Fruit fly (Drosophila melanogaster) whole organism, embryonic: ENCODE measurements around the gene Pk34A.

Experiments
- Aef1 ChIP-seq: fragments of 200-800 bp; sonication (Bioruptor generic); IDR thresholded peaks from 3 replicates; pipeline ENCODE4 v1.3.6; 2022; ENCODE audit warnings: missing biosample characterization, missing genetic modification characterization
- B-H2 ChIP-seq: fragments of 200-800 bp; sonication (Bioruptor generic); optimal IDR thresholded peaks from 2 replicates; lab custom pipeline; 2018; ENCODE audit warnings: missing biosample characterization, mild to moderate bottlenecking, missing genetic modification characterization
- Bteb2 ChIP-seq: fragments of 200-800 bp; sonication (Bioruptor generic); optimal IDR thresholded peaks from 2 replicates; lab custom pipeline; 2016; ENCODE audit warnings: missing biosample characterization, missing genetic modification characterization
- CG10147 ChIP-seq: fragments of 200-800 bp; sonication (Bioruptor generic); optimal IDR thresholded peaks from 2 replicates; lab custom pipeline; 2019; ENCODE audit warnings: missing biosample characterization, mild to moderate bottlenecking, missing genetic modification characterization, moderate library complexity
- CG10366 ChIP-seq: fragments of 200-800 bp; sonication (Bioruptor generic); IDR thresholded peaks from 2 replicates; pipeline ENCODE4 v1.3.6; 2022; ENCODE audit warnings: missing biosample characterization, missing genetic modification characterization
- CG10462 ChIP-seq: fragments of 200-800 bp; sonication (Bioruptor generic); optimal IDR thresholded peaks from 2 replicates; lab custom pipeline; 2016; ENCODE audit warnings: missing biosample characterization, missing genetic modification characterization
- CG11456 ChIP-seq: fragments of 200-800 bp; sonication (Bioruptor generic); IDR thresholded peaks from 3 replicates; pipeline ENCODE4 v1.3.6; 2022; ENCODE audit warnings: missing biosample characterization, missing genetic modification characterization
- CG12659 ChIP-seq: fragments of 200-800 bp; sonication (Bioruptor generic); optimal IDR thresholded peaks from 3 replicates; lab custom pipeline; 2017; ENCODE audit warnings: mild to moderate bottlenecking, missing biosample characterization, missing genetic modification reagents, missing genetic modification characterization
- CG12744 ChIP-seq: fragments of 200-800 bp; sonication (Bioruptor generic); optimal IDR thresholded peaks from 2 replicates; lab custom pipeline; 2016; ENCODE audit warnings: missing biosample characterization, missing genetic modification characterization
- CG14014 ChIP-seq: fragments of 200-800 bp; sonication (Bioruptor generic); IDR thresholded peaks from 2 replicates; pipeline ENCODE4 v1.3.6; 2022; ENCODE audit warnings: missing biosample characterization, missing genetic modification characterization
- CG3065 ChIP-seq: fragments of 200-800 bp; sonication (Bioruptor generic); optimal IDR thresholded peaks from 2 replicates; lab custom pipeline; 2016; ENCODE audit warnings: missing biosample characterization, missing genetic modification characterization
- CG31388 ChIP-seq: fragments of 200-800 bp; sonication (Bioruptor generic); optimal IDR thresholded peaks from 2 replicates; lab custom pipeline; 2016; ENCODE audit warnings: missing biosample characterization, missing genetic modification characterization
- CG3838 ChIP-seq: fragments of 200-800 bp; sonication (Bioruptor generic); optimal IDR thresholded peaks from 3 replicates; lab custom pipeline; 2016; ENCODE audit warnings: missing biosample characterization, missing genetic modification characterization
- CG3847 ChIP-seq: fragments of 200-800 bp; sonication (Bioruptor generic); IDR thresholded peaks from 2 replicates; pipeline ENCODE4 v1.3.6; 2022; ENCODE audit warnings: missing biosample characterization, missing genetic modification characterization
- CG4328 ChIP-seq: fragments of 200-800 bp; sonication (Bioruptor generic); optimal IDR thresholded peaks from 3 replicates; lab custom pipeline; 2017; ENCODE audit warnings: missing biosample characterization, missing genetic modification reagents, missing genetic modification characterization
- CG4854 ChIP-seq: fragments of 200-800 bp; sonication (Bioruptor generic); optimal IDR thresholded peaks from 2 replicates; lab custom pipeline; 2016; ENCODE audit warnings: missing biosample characterization, missing genetic modification characterization, inconsistent platforms
- CG7372 ChIP-seq: fragments of 200-800 bp; sonication (Bioruptor generic); IDR thresholded peaks from 2 replicates; pipeline ENCODE4 v1.3.6; 2022; ENCODE audit warnings: missing biosample characterization, missing genetic modification characterization
- CG8478 ChIP-seq: fragments of >200 bp; optimal IDR thresholded peaks from 2 replicates; lab custom pipeline; 2018
- CG8765 ChIP-seq: fragments of 200-800 bp; sonication (Bioruptor generic); IDR thresholded peaks from 2 replicates; pipeline ENCODE4 v1.3.6; 2022; ENCODE audit warnings: missing biosample characterization, missing genetic modification characterization
- CG9215 ChIP-seq: fragments of 200-800 bp; sonication (Bioruptor generic); IDR thresholded peaks from 2 replicates; pipeline ENCODE4 v1.3.6; 2022; ENCODE audit warnings: missing biosample characterization, missing genetic modification characterization
- CG9817 ChIP-seq: fragments of 200-800 bp; sonication (Bioruptor generic); optimal IDR thresholded peaks from 2 replicates; lab custom pipeline; 2018; ENCODE audit warnings: missing biosample characterization, mild to moderate bottlenecking, missing genetic modification characterization, moderate library complexity
- CG9932 ChIP-seq: fragments of 200-800 bp; sonication (Bioruptor generic); IDR thresholded peaks from 2 replicates; pipeline ENCODE4 v1.3.6; 2022; ENCODE audit warnings: missing biosample characterization, missing genetic modification characterization
- CHES-1-like ChIP-seq: fragments of 200-800 bp; sonication (Bioruptor generic); optimal IDR thresholded peaks from 2 replicates; lab custom pipeline; 2016; ENCODE audit warnings: missing biosample characterization, missing genetic modification characterization
- Dad ChIP-seq: fragments of 200-800 bp; sonication (Bioruptor generic); optimal IDR thresholded peaks from 3 replicates; lab custom pipeline; 2016; ENCODE audit warnings: missing biosample characterization, missing genetic modification characterization
- Dip3 ChIP-seq: fragments of 200-800 bp; sonication (Bioruptor generic); optimal IDR thresholded peaks from 3 replicates; lab custom pipeline; 2016; ENCODE audit warnings: missing biosample characterization, missing genetic modification characterization
- Gug ChIP-seq: fragments of 200-800 bp; sonication (Bioruptor generic); IDR thresholded peaks from 4 replicates; pipeline ENCODE4 v1.3.6; 2022; ENCODE audit warnings: missing biosample characterization, missing genetic modification characterization
- HLH3B ChIP-seq: fragments of 200-800 bp; sonication (Bioruptor generic); IDR thresholded peaks from 2 replicates; pipeline ENCODE4 v1.3.6; 2022; ENCODE audit warnings: missing biosample characterization, missing genetic modification characterization
- Mes4 ChIP-seq: fragments of 200-800 bp; sonication (Bioruptor generic); optimal IDR thresholded peaks from 2 replicates; lab custom pipeline; 2016; ENCODE audit warnings: missing biosample characterization, missing genetic modification characterization
- Myb ChIP-seq: fragments of 200-800 bp; sonication (Bioruptor generic); optimal IDR thresholded peaks from 2 replicates; lab custom pipeline; 2016; ENCODE audit warnings: missing biosample characterization, missing genetic modification characterization
- Pdp1 ChIP-seq, 2 experiments: fragments of 200-800 bp; sonication (Bioruptor generic); optimal IDR thresholded peaks; 3 replicates each; lab custom pipeline; 2016; ENCODE audit warnings: missing biosample characterization in 2 of 2, missing genetic modification characterization in 2 of 2, mild to moderate bottlenecking in 1 of 2, moderate library complexity in 1 of 2
- Ptx1 ChIP-seq: fragments of 200-800 bp; sonication (Bioruptor generic); IDR thresholded peaks from 2 replicates; pipeline ENCODE4 v1.3.6; 2022; ENCODE audit warnings: missing biosample characterization, missing genetic modification characterization
- Taf1 ChIP-seq: fragments of 200-800 bp; sonication (Bioruptor generic); IDR thresholded peaks from 2 replicates; pipeline ENCODE4 v1.3.6; 2022; ENCODE audit warnings: missing biosample characterization, missing genetic modification characterization
- Vsx1 ChIP-seq: fragments of 200-800 bp; sonication (Bioruptor generic); optimal IDR thresholded peaks from 2 replicates; lab custom pipeline; 2017; ENCODE audit warnings: missing biosample characterization, mild to moderate bottlenecking, missing genetic modification characterization, missing genetic modification reagents
- ap ChIP-seq: fragments of 200-800 bp; sonication (Bioruptor generic); IDR thresholded peaks from 2 replicates; pipeline ENCODE4 v1.3.6; 2022; ENCODE audit warnings: missing biosample characterization, missing genetic modification characterization
- caup ChIP-seq: fragments of 200-800 bp; sonication (Bioruptor generic); optimal IDR thresholded peaks from 3 replicates; lab custom pipeline; 2017; ENCODE audit warnings: missing biosample characterization, mild to moderate bottlenecking, missing genetic modification characterization, moderate library complexity; ENCODE audit not compliant: severe bottlenecking
- ci ChIP-seq: fragments of 200-800 bp; sonication (Bioruptor generic); IDR thresholded peaks from 3 replicates; pipeline ENCODE4 v1.3.6; 2022; ENCODE audit warnings: missing biosample characterization, missing genetic modification characterization
- corto ChIP-seq: fragments of 200-800 bp; sonication (Bioruptor generic); optimal IDR thresholded peaks from 2 replicates; lab custom pipeline; 2016; ENCODE audit warnings: missing biosample characterization, mild to moderate bottlenecking, missing genetic modification characterization, moderate library complexity
- danr ChIP-seq: fragments of 200-800 bp; sonication (Bioruptor generic); IDR thresholded peaks from 2 replicates; pipeline ENCODE4 v1.3.6; 2022; ENCODE audit warnings: missing biosample characterization, missing genetic modification characterization
- dpn ChIP-seq, 2 experiments: fragments of 200-800 bp; sonication (Bioruptor generic); optimal IDR thresholded peaks; 3 replicates each; lab custom pipeline; 2016; ENCODE audit warnings: missing biosample characterization in 2 of 2, missing genetic modification characterization in 2 of 2
- esg ChIP-seq: fragments of 200-800 bp; sonication (Bioruptor generic); conservative IDR thresholded peaks from 2 replicates; pipeline ENCODE4 v1.3.6; 2022; ENCODE audit warnings: missing biosample characterization, missing genetic modification characterization
- fd3F ChIP-seq: fragments of 200-800 bp; sonication (Bioruptor generic); optimal IDR thresholded peaks from 2 replicates; lab custom pipeline; 2018; ENCODE audit warnings: missing biosample characterization, mild to moderate bottlenecking, missing genetic modification characterization, moderate library complexity
- hkb ChIP-seq, 2 experiments: fragments of 200-800 bp in 1 of 2; fragments of >200 bp in 1 of 2; sonication (Bioruptor generic) in 1 of 2; IDR thresholded peaks in 1 of 2; optimal IDR thresholded peaks in 1 of 2; 2 replicates each; pipeline versions ENCODE4 v1.3.6 to Lab custom; 2017 to 2022; ENCODE audit warnings: missing biosample characterization in 1 of 2, missing genetic modification characterization in 1 of 2
- kah ChIP-seq: fragments of 200-800 bp; sonication (Bioruptor generic); optimal IDR thresholded peaks from 2 replicates; lab custom pipeline; 2018; ENCODE audit warnings: missing biosample characterization, mild to moderate bottlenecking, missing genetic modification characterization
- ken ChIP-seq: fragments of 200-800 bp; sonication (Bioruptor generic); IDR thresholded peaks from 3 replicates; pipeline ENCODE4 v1.3.6; 2022; ENCODE audit warnings: missing biosample characterization, missing genetic modification characterization
- knrl ChIP-seq: fragments of 200-800 bp; sonication (Bioruptor generic); IDR thresholded peaks from 3 replicates; pipeline ENCODE4 v1.3.6; 2022; ENCODE audit warnings: missing biosample characterization, missing genetic modification characterization; ENCODE audit not compliant: partially characterized antibody
- lilli ChIP-seq: fragments of 200-800 bp; sonication (Bioruptor generic); optimal IDR thresholded peaks from 3 replicates; lab custom pipeline; 2016; ENCODE audit warnings: missing biosample characterization, missing genetic modification characterization
- pho ChIP-seq: fragments of 200-800 bp; sonication (Bioruptor generic); optimal IDR thresholded peaks from 2 replicates; lab custom pipeline; 2016; ENCODE audit warnings: missing biosample characterization, missing genetic modification characterization
- row ChIP-seq: fragments of 200-800 bp; sonication (Bioruptor generic); IDR thresholded peaks from 3 replicates; pipeline ENCODE4 v1.3.6; 2022; ENCODE audit warnings: missing biosample characterization, missing genetic modification characterization
- sisA ChIP-seq: fragments of 200-800 bp; sonication (Bioruptor generic); IDR thresholded peaks from 2 replicates; pipeline ENCODE4 v1.3.6; 2022; ENCODE audit warnings: missing biosample characterization, missing genetic modification characterization
- slbo ChIP-seq: fragments of 200-800 bp; sonication (Bioruptor generic); IDR thresholded peaks from 2 replicates; pipeline ENCODE4 v1.3.6; 2022; ENCODE audit warnings: missing biosample characterization, missing genetic modification characterization
- stwl ChIP-seq: fragments of 200-800 bp; sonication (Bioruptor generic); optimal IDR thresholded peaks from 3 replicates; lab custom pipeline; 2018; ENCODE audit warnings: missing biosample characterization, mild to moderate bottlenecking, missing genetic modification characterization, moderate library complexity
- zfh2 ChIP-seq: fragments of 200-800 bp; sonication (Bioruptor generic); optimal IDR thresholded peaks from 2 replicates; lab custom pipeline; 2016; ENCODE audit warnings: missing biosample characterization, missing genetic modification characterization

Pk34A gene

DNA sequence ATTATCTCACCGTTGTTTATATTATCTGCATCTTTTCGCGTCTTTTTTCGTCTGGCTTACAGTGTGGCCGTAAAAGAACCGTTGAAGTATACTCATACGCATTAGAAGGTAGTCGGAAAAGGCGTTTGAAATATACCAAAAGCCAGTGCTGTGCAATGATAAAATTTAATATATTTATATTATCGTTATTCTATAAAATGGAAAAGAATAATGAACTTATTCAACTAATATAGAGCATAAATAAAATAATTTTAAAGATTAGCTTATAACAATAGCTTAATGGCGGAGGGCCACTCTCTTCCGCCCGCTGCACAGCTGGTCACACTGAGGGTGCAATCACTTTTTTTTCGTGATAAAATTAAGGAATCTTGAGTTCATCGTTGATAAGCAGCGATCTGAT lies 33.3 kb downstream of the Pk34A start, which contains the start of the genes CG16974 and Edem2 (continued):
- TF ChIP-seq ci (GFP tag; lab: Robert Waterston, UW) (peak; percentile 80), zfh2 (GFP tag; lab: Kevin White, UChicago) (peak; percentile 58), CG10366 (GFP tag; lab: Robert Waterston, UW) (0 out of 2 replicates have a peak, but pooled peaks have one; percentile 49), CG8478 (lab: Kevin White, UChicago) (no peak), CG11456 (GFP tag; lab: Robert Waterston, UW) (peak; percentile 84), CG4328 (no peak), CG12659 (peak; percentile 90), Taf1 (0 out of 2 replicates have a peak, but pooled peaks have one; percentile 26), row (GFP tag; lab: Robert Waterston, UW) (peak; percentile 71), CG3065 (peak; percentile 53), CG12744 (no peak), Ptx1 (GFP tag; lab: Robert Waterston, UW) (peak; percentile 88), esg (GFP tag; lab: Robert Waterston, UW) (peak; percentile 65), slbo (GFP tag; lab: Robert Waterston, UW) (peak; percentile 89), ken (GFP tag; lab: Robert Waterston, UW) (peak; percentile 79), lilli (GFP tag; lab: Kevin White, UChicago) (peak; percentile 79), B-H2 (no peak), Aef1 (GFP tag; lab: Robert Waterston, UW) (peak; percentile 70), Dip3 (GFP tag; lab: Kevin White, UChicago) (peak; percentile 19), CHES-1-like (GFP tag; lab: Kevin White, UChicago) (no peak), Bteb2 (peak; percentile 8), CG10462 (GFP tag; lab: Kevin White, UChicago) (peak; percentile 30), CG7372 (peak; percentile 44; the same call in 1 of the 2 replicates), HLH3B (GFP tag; lab: Robert Waterston, UW) (peak; percentile 76), Pdp1 (GFP tag; optimal IDR thresholded peaks at IDR 0.05; lab: Kevin White, UChicago) (peak in 1 of 2 experiments; percentile 39), corto (GFP tag; lab: Kevin White, UChicago) (peak; percentile 70), CG9932 (GFP tag; lab: Robert Waterston, UW) (peak; percentile 83), Mes4 (GFP tag; lab: Kevin White, UChicago) (no peak), pho (peak; percentile 41), danr (GFP tag; lab: Robert Waterston, UW) (peak; percentile 21; the same call in 1 of the 2 replicates), CG8765 (GFP tag; lab: Robert Waterston, UW) (peak; percentile 46; the same call in 1 of the 2 replicates), Gug (peak; percentile 84), CG3847 (peak; percentile 84), stwl (tag; lab: Kevin White, UChicago) (peak; percentile 88), hkb (optimal IDR thresholded peaks at IDR 0.05; lab: Kevin White, UChicago) (no peak), hkb (GFP tag; IDR thresholded peaks at IDR 0.05; lab: Robert Waterston, UW) (peak; percentile 69), Myb (GFP tag; lab: Kevin White, UChicago) (no peak), Dad (GFP tag; lab: Kevin White, UChicago) (no peak), CG31388 (GFP tag; lab: Kevin White, UChicago) (peak; percentile 33), Vsx1 (GFP tag; lab: Kevin White, UChicago) (no peak), CG3838 (peak; percentile 52), CG9817 (tag; lab: Kevin White, UChicago) (peak; percentile 68), kah (GFP tag; lab: Kevin White, UChicago) (no peak), sisA (peak; percentile 79), CG9215 (GFP tag; lab: Robert Waterston, UW) (peak; percentile 70), knrl (peak; percentile 48), CG14014 (peak; percentile 72), CG4854 (GFP tag; lab: Kevin White, UChicago) (peak; percentile 6), fd3F (peak; percentile 30), dpn (GFP tag; optimal IDR thresholded peaks at IDR 0.05; lab: Kevin White, UChicago) (peak; percentile 37 to 83), CG10147 (no peak), ap (GFP tag; lab: Robert Waterston, UW) (peak; percentile 63), caup (GFP tag; lab: Kevin White, UChicago) (peak; percentile 64)
